Worm (Caenorhabditis elegans): ENCODE data around the gene ugt-33.

ugt-33 gene

ce11 chrV:10468190-10468589, 25.0 kb upstream of the ugt-33 start, which contains the start of gene egl-9 (continued):
- TF ChIP-seq lin-38 (GFP tag; IDR thresholded peaks at IDR 0.05) (no peak), pqm-1 (tag; optimal IDR thresholded peaks at IDR 0.05) (peak; percentile 19), lin-1 (GFP tag; IDR thresholded peaks at IDR 0.05) (0 out of 2 replicates have a peak, but pooled peaks have one; percentile 15), F44E2.7 (GFP tag; IDR thresholded peaks at IDR 0.05) (no peak), nhr-237 (tag; optimal IDR thresholded peaks at IDR 0.05) (no peak), zag-1 (tag; optimal IDR thresholded peaks at IDR 0.05) (no peak), nhr-6 (tag; optimal IDR thresholded peaks at IDR 0.05) (no peak), mdt-29 (GFP tag; IDR thresholded peaks at IDR 0.05) (peak; percentile 33; the same call in 1 of the 2 replicates), ceh-20 (GFP tag; IDR thresholded peaks at IDR 0.05) (0 out of 2 replicates have a peak, but pooled peaks have one; percentile 48), ceh-62 (tag; optimal IDR thresholded peaks at IDR 0.05) (no peak), T26A8.4 (GFP tag; IDR thresholded peaks at IDR 0.05) (peak; percentile 51; the same call in 1 of the 2 replicates), lin-13 (GFP tag; optimal IDR thresholded peaks at IDR 0.05) (peak; percentile 3), lin-29 (GFP tag; IDR thresholded peaks at IDR 0.05) (no peak), daf-8 (GFP tag; IDR thresholded peaks at IDR 0.05) (no peak), hif-1 (tag; optimal IDR thresholded peaks at IDR 0.05) (peak; percentile 78 to 98)

ce11 chrV:10468709-10469108, 24.5 kb upstream of the ugt-33 start:
- TF ChIP-seq arid-1 (GFP tag; conservative IDR thresholded peaks at IDR 0.05), result no peak
- no peak for TF ChIP-seq tra-1 (GFP tag; IDR thresholded peaks at IDR 0.05)
- no peak for TF ChIP-seq F10B5.3 (tag; optimal IDR thresholded peaks at IDR 0.05)
- TF ChIP-seq daf-16 (GFP tag; optimal IDR thresholded peaks at IDR 0.05), result peak in 1 of 2 experiments; percentile 55
- no peak for TF ChIP-seq daf-16 (tag; optimal IDR thresholded peaks at IDR 0.05)
- TF ChIP-seq unc-62 (GFP tag; optimal IDR thresholded peaks at IDR 0.05 in 1 of 2), result peak in 1 of 2 experiments; percentile 95
- TF ChIP-seq unc-62 (tag; optimal IDR thresholded peaks at IDR 0.05), result no peak
- TF ChIP-seq spr-3 (GFP tag; optimal IDR thresholded peaks at IDR 0.05), result no peak
- no peak for TF ChIP-seq nhr-102 (tag; optimal IDR thresholded peaks at IDR 0.05)

- no peak for TF ChIP-seq lin-13 (GFP tag; optimal IDR thresholded peaks at IDR 0.05)
- TF ChIP-seq aha-1 (tag), result peak; percentile 92
- TF ChIP-seq dve-1 (tag; optimal IDR thresholded peaks at IDR 0.05; ENCODE audit: insufficient read depth), result no peak
- no peak for TF ChIP-seq pqm-1 (tag; optimal IDR thresholded peaks at IDR 0.05)
These were observed 23.4 kb upstream of the ugt-33 start for ce11 chrV:10469845-10470244.

ce11 chrV:10471007-10471406, 22.2 kb upstream of the ugt-33 start:
- TF ChIP-seq aha-1 (tag) (peak; percentile 97), spr-1 (tag; optimal IDR thresholded peaks at IDR 0.05) (no peak), duxl-1 (tag; optimal IDR thresholded peaks at IDR 0.05; ENCODE audit: poor library complexity) (no peak), F26F4.8 (GFP tag; conservative IDR thresholded peaks at IDR 0.05) (0 out of 2 replicates have a peak, but pooled peaks have one; percentile 31), hif-1 (tag; optimal IDR thresholded peaks at IDR 0.05) (peak in 1 of 2 experiments; percentile 23), zip-11 (GFP tag; IDR thresholded peaks at IDR 0.05) (no peak), Y75B8A.6 (GFP tag; IDR thresholded peaks at IDR 0.05) (0 out of 2 replicates have a peak, but pooled peaks have one; percentile 6), ama-1 (optimal IDR thresholded peaks at IDR 0.05) (peak; percentile 46), zfp-3 (GFP tag; conservative IDR thresholded peaks at IDR 0.05) (0 out of 2 replicates have a peak, but pooled peaks have one; percentile 25)

- TF ChIP-seq aha-1 (tag) (peak; percentile 95), unc-62 (GFP tag; optimal IDR thresholded peaks at IDR 0.05 in 1 of 2) (peak in 1 of 2 experiments; percentile 31), unc-62 (tag; optimal IDR thresholded peaks at IDR 0.05) (no peak), ztf-11 (tag; optimal IDR thresholded peaks at IDR 0.05) (no peak), hif-1 (tag; optimal IDR thresholded peaks at IDR 0.05) (peak; percentile 49 to 81), ceh-62 (tag; optimal IDR thresholded peaks at IDR 0.05) (no peak), nhr-28 (tag; optimal IDR thresholded peaks at IDR 0.05) (peak; percentile 0), ZK546.5 (tag; optimal IDR thresholded peaks at IDR 0.05) (no peak), F37D6.2 (tag; optimal IDR thresholded peaks at IDR 0.05) (no peak), nhr-77 (tag; optimal IDR thresholded peaks at IDR 0.05) (no peak)
These were observed 20.1 kb upstream of the ugt-33 start for ce11 chrV:10472901-10473774.

Data from whole organism, L4 larva.